Fruit fly (Drosophila melanogaster) whole organism, embryonic: ENCODE measurements around the gene CG2147.
A peak's percentile ranks its signal among the peaks of the same experiment; 100 is the strongest.

Source experiments
- BEAF-32 ChIP-seq: fragments of 200-800 bp; sonication (Bioruptor generic); optimal IDR thresholded peaks from 3 replicates; lab custom pipeline; 2017; ENCODE audit warnings: missing biosample characterization, missing genetic modification characterization, mild to moderate bottlenecking, moderate library complexity, missing genetic modification reagents
- Bteb2 ChIP-seq: fragments of 200-800 bp; sonication (Bioruptor generic); optimal IDR thresholded peaks from 2 replicates; lab custom pipeline; 2016; ENCODE audit warnings: missing biosample characterization, missing genetic modification characterization
- CG10209 ChIP-seq: fragments of 200-800 bp; sonication (Bioruptor generic); optimal IDR thresholded peaks from 3 replicates; lab custom pipeline; 2017; ENCODE audit warnings: missing biosample characterization, mild to moderate bottlenecking, missing genetic modification characterization, missing genetic modification reagents
- CG10543 ChIP-seq: fragments of 200-800 bp; sonication (Bioruptor generic); optimal IDR thresholded peaks from 3 replicates; lab custom pipeline; 2017; ENCODE audit warnings: missing biosample characterization, mild to moderate bottlenecking, missing genetic modification characterization, moderate library complexity
- CG10654 ChIP-seq: fragments of 200-800 bp; sonication (Bioruptor generic); optimal IDR thresholded peaks from 2 replicates; lab custom pipeline; 2016; ENCODE audit warnings: missing biosample characterization, missing genetic modification characterization
- CG11723 ChIP-seq: fragments of 200-800 bp; sonication (Bioruptor generic); optimal IDR thresholded peaks from 2 replicates; lab custom pipeline; 2017; ENCODE audit warnings: missing biosample characterization, mild to moderate bottlenecking, missing genetic modification characterization
- CG14667 ChIP-seq: fragments of 200-800 bp; sonication (Bioruptor generic); IDR thresholded peaks from 2 replicates; pipeline ENCODE4 v1.3.6; 2022; ENCODE audit warnings: missing biosample characterization, missing genetic modification characterization
- CG14710 ChIP-seq: fragments of 200-800 bp; sonication (Bioruptor generic); optimal IDR thresholded peaks from 3 replicates; lab custom pipeline; 2019; ENCODE audit warnings: missing biosample characterization, mild to moderate bottlenecking, missing genetic modification characterization, moderate library complexity
- CG1529 ChIP-seq: fragments of 200-800 bp; sonication (Bioruptor generic); optimal IDR thresholded peaks from 3 replicates; lab custom pipeline; 2018; ENCODE audit warnings: missing biosample characterization, missing genetic modification characterization
- CG15601 ChIP-seq: fragments of 200-800 bp; sonication (Bioruptor generic); optimal IDR thresholded peaks from 3 replicates; lab custom pipeline; 2019; ENCODE audit warnings: missing biosample characterization, mild to moderate bottlenecking, missing genetic modification characterization, moderate library complexity
- CG17328 ChIP-seq: fragments of 200-800 bp; sonication (Bioruptor generic); IDR thresholded peaks from 2 replicates; pipeline ENCODE4 v1.3.6; 2022; ENCODE audit warnings: missing biosample characterization, missing genetic modification characterization
- CG17359 ChIP-seq: fragments of 200-800 bp; sonication (Bioruptor generic); optimal IDR thresholded peaks from 3 replicates; lab custom pipeline; 2018; ENCODE audit warnings: missing biosample characterization, mild to moderate bottlenecking, missing genetic modification characterization, moderate library complexity
- CG17612 ChIP-seq: fragments of 200-800 bp; sonication (Bioruptor generic); IDR thresholded peaks from 2 replicates; pipeline ENCODE4 v1.3.6; 2022; ENCODE audit warnings: missing biosample characterization, missing genetic modification characterization
- CG32772 ChIP-seq: fragments of 200-800 bp; sonication (Bioruptor generic); IDR thresholded peaks from 2 replicates; pipeline ENCODE4 v1.3.6; 2022; ENCODE audit warnings: missing biosample characterization, missing genetic modification characterization
- CG4730 ChIP-seq: fragments of 200-800 bp; sonication (Bioruptor generic); IDR thresholded peaks from 2 replicates; pipeline ENCODE4 v1.3.6; 2022; ENCODE audit warnings: missing biosample characterization, missing genetic modification characterization
- CG4820 ChIP-seq: fragments of 200-800 bp; sonication (Bioruptor generic); optimal IDR thresholded peaks from 3 replicates; lab custom pipeline; 2016; ENCODE audit warnings: missing biosample characterization, missing genetic modification characterization
- CG5245 ChIP-seq: fragments of 200-800 bp; sonication (Bioruptor generic); optimal IDR thresholded peaks from 3 replicates; lab custom pipeline; 2016; ENCODE audit warnings: missing biosample characterization, missing genetic modification characterization
- CG6654 ChIP-seq: fragments of 200-800 bp; sonication (Bioruptor generic); optimal IDR thresholded peaks from 2 replicates; lab custom pipeline; 2017; ENCODE audit warnings: missing biosample characterization, mild to moderate bottlenecking, missing genetic modification characterization
- CG6791 ChIP-seq: fragments of 200-800 bp; sonication (Bioruptor generic); IDR thresholded peaks from 3 replicates; pipeline ENCODE4 v1.3.6; 2022; ENCODE audit warnings: missing biosample characterization, missing genetic modification characterization; ENCODE audit not compliant: partially characterized antibody
- CG7963 ChIP-seq: fragments of 200-800 bp; sonication (Bioruptor generic); IDR thresholded peaks from 3 replicates; pipeline ENCODE4 v1.3.6; 2022; ENCODE audit warnings: missing biosample characterization, missing genetic modification characterization; ENCODE audit not compliant: partially characterized antibody
- CG9932 ChIP-seq: fragments of 200-800 bp; sonication (Bioruptor generic); IDR thresholded peaks from 2 replicates; pipeline ENCODE4 v1.3.6; 2022; ENCODE audit warnings: missing biosample characterization, missing genetic modification characterization
- Chrac-16 ChIP-seq: fragments of 200-800 bp; sonication (Bioruptor generic); optimal IDR thresholded peaks from 3 replicates; lab custom pipeline; 2016; ENCODE audit warnings: missing biosample characterization, missing genetic modification characterization
- Eip74EF ChIP-seq, 2 experiments: fragments of 200-800 bp in 1 of 2; fragments of >200 bp in 1 of 2; sonication (Bioruptor generic) in 1 of 2; optimal IDR thresholded peaks; 2 replicates each; lab custom pipeline; 2017 to 2019; ENCODE audit warnings: missing biosample characterization in 2 of 2, missing genetic modification characterization in 2 of 2, mild to moderate bottlenecking in 1 of 2, moderate library complexity in 1 of 2
- H2.0 ChIP-seq: fragments of 200-800 bp; sonication (Bioruptor generic); IDR thresholded peaks from 2 replicates; pipeline ENCODE4 v1.3.6; 2022; ENCODE audit warnings: missing biosample characterization, missing genetic modification characterization
- Lpt ChIP-seq: fragments of >200 bp; optimal IDR thresholded peaks from 2 replicates; lab custom pipeline; 2018; ENCODE audit warnings: missing biosample characterization, missing genetic modification characterization
- Myb ChIP-seq: fragments of 200-800 bp; sonication (Bioruptor generic); optimal IDR thresholded peaks from 2 replicates; lab custom pipeline; 2016; ENCODE audit warnings: missing biosample characterization, missing genetic modification characterization
- Nf-YB ChIP-seq: fragments of 200-800 bp; sonication (Bioruptor generic); optimal IDR thresholded peaks from 3 replicates; lab custom pipeline; 2019; ENCODE audit warnings: missing biosample characterization, mild to moderate bottlenecking, missing genetic modification characterization, moderate library complexity
- Taf1 ChIP-seq: fragments of 200-800 bp; sonication (Bioruptor generic); IDR thresholded peaks from 2 replicates; pipeline ENCODE4 v1.3.6; 2022; ENCODE audit warnings: missing biosample characterization, missing genetic modification characterization
- ase ChIP-seq: fragments of 200-800 bp; sonication (Bioruptor generic); IDR thresholded peaks from 3 replicates; pipeline ENCODE4 v1.3.6; 2022; ENCODE audit warnings: missing biosample characterization, missing genetic modification characterization
- btn ChIP-seq: fragments of 200-800 bp; sonication (Bioruptor generic); optimal IDR thresholded peaks from 2 replicates; lab custom pipeline; 2016; ENCODE audit warnings: missing biosample characterization, missing genetic modification characterization
- cas ChIP-seq: fragments of 200-800 bp; sonication (Bioruptor generic); IDR thresholded peaks from 2 replicates; pipeline ENCODE4 v1.3.6; 2022; ENCODE audit warnings: missing biosample characterization, missing genetic modification characterization
- cg ChIP-seq: fragments of 200-800 bp; sonication (Bioruptor generic); optimal IDR thresholded peaks from 3 replicates; lab custom pipeline; 2019; ENCODE audit warnings: missing biosample characterization, mild to moderate bottlenecking, missing genetic modification characterization, moderate library complexity
- chinmo ChIP-seq: fragments of 200-800 bp; sonication (Bioruptor generic); IDR thresholded peaks from 4 replicates; pipeline ENCODE4 v1.3.6; 2022; ENCODE audit warnings: missing biosample characterization, missing genetic modification characterization; ENCODE audit not compliant: partially characterized antibody
- croc ChIP-seq: fragments of 200-800 bp; sonication (Bioruptor generic); conservative IDR thresholded peaks from 3 replicates; pipeline ENCODE4 v1.3.6; 2022; ENCODE audit warnings: missing biosample characterization, missing genetic modification characterization
- crol ChIP-seq: fragments of 200-800 bp; sonication (Bioruptor generic); IDR thresholded peaks from 2 replicates; pipeline ENCODE4 v1.3.6; 2022; ENCODE audit warnings: missing biosample characterization, missing genetic modification characterization
- dimm ChIP-seq: fragments of 200-800 bp; sonication (Bioruptor generic); IDR thresholded peaks from 2 replicates; pipeline ENCODE4 v1.3.6; 2022; ENCODE audit warnings: missing biosample characterization, missing genetic modification characterization
- eyg ChIP-seq: fragments of 200-800 bp; sonication (Bioruptor generic); optimal IDR thresholded peaks from 3 replicates; lab custom pipeline; 2016; ENCODE audit warnings: missing biosample characterization, missing genetic modification characterization
- gsb-n ChIP-seq: fragments of 200-800 bp; sonication (Bioruptor generic); optimal IDR thresholded peaks from 3 replicates; lab custom pipeline; 2018; ENCODE audit warnings: missing biosample characterization, mild to moderate bottlenecking, missing genetic modification characterization
- hkb ChIP-seq, 2 experiments: fragments of 200-800 bp in 1 of 2; fragments of >200 bp in 1 of 2; sonication (Bioruptor generic) in 1 of 2; IDR thresholded peaks in 1 of 2; optimal IDR thresholded peaks in 1 of 2; 2 replicates each; pipeline versions ENCODE4 v1.3.6 to Lab custom; 2017 to 2022; ENCODE audit warnings: missing biosample characterization in 1 of 2, missing genetic modification characterization in 1 of 2
- ind ChIP-seq: fragments of 200-800 bp; sonication (Bioruptor generic); optimal IDR thresholded peaks from 3 replicates; lab custom pipeline; 2016; ENCODE audit warnings: missing biosample characterization, missing genetic modification characterization
- lbe ChIP-seq: fragments of 200-800 bp; sonication (Bioruptor generic); optimal IDR thresholded peaks from 2 replicates; lab custom pipeline; 2016; ENCODE audit warnings: missing biosample characterization, mild to moderate bottlenecking, missing genetic modification characterization
- lmd ChIP-seq: fragments of 200-800 bp; sonication (Bioruptor generic); IDR thresholded peaks from 2 replicates; pipeline ENCODE4 v1.3.6; 2022; ENCODE audit warnings: missing biosample characterization, missing genetic modification characterization
- mld ChIP-seq: fragments of 200-800 bp; sonication (Bioruptor generic); IDR thresholded peaks from 3 replicates; pipeline ENCODE4 v1.3.6; 2022; ENCODE audit warnings: missing biosample characterization, missing genetic modification characterization; ENCODE audit not compliant: partially characterized antibody
- ranshi ChIP-seq: fragments of 200-800 bp; sonication (Bioruptor generic); IDR thresholded peaks from 2 replicates; pipeline ENCODE4 v1.3.6; 2022; ENCODE audit warnings: missing biosample characterization, missing genetic modification characterization
- repo ChIP-seq: fragments of 200-800 bp; sonication (Bioruptor generic); optimal IDR thresholded peaks from 2 replicates; lab custom pipeline; 2016; ENCODE audit warnings: missing biosample characterization, missing genetic modification characterization
- seq ChIP-seq: fragments of 200-800 bp; sonication (Bioruptor generic); IDR thresholded peaks from 2 replicates; pipeline ENCODE4 v1.3.6; 2022; ENCODE audit warnings: missing biosample characterization, missing genetic modification characterization
- sima ChIP-seq: fragments of 200-800 bp; sonication (Bioruptor generic); optimal IDR thresholded peaks from 2 replicates; lab custom pipeline; 2016; ENCODE audit warnings: missing biosample characterization, missing genetic modification characterization
- tio ChIP-seq: fragments of 200-800 bp; sonication (Bioruptor generic); optimal IDR thresholded peaks from 2 replicates; lab custom pipeline; 2017; ENCODE audit warnings: missing biosample characterization, missing genetic modification characterization, inconsistent platforms
- unpg ChIP-seq: fragments of 200-800 bp; sonication (Bioruptor generic); optimal IDR thresholded peaks from 3 replicates; lab custom pipeline; 2018; ENCODE audit warnings: missing biosample characterization, mild to moderate bottlenecking, missing genetic modification characterization, moderate library complexity
- vvl ChIP-seq: fragments of 200-800 bp; sonication (Bioruptor generic); IDR thresholded peaks from 2 replicates; pipeline ENCODE4 v1.3.6; 2022; ENCODE audit warnings: missing biosample characterization, missing genetic modification characterization

Gene CG2147

DNA sequence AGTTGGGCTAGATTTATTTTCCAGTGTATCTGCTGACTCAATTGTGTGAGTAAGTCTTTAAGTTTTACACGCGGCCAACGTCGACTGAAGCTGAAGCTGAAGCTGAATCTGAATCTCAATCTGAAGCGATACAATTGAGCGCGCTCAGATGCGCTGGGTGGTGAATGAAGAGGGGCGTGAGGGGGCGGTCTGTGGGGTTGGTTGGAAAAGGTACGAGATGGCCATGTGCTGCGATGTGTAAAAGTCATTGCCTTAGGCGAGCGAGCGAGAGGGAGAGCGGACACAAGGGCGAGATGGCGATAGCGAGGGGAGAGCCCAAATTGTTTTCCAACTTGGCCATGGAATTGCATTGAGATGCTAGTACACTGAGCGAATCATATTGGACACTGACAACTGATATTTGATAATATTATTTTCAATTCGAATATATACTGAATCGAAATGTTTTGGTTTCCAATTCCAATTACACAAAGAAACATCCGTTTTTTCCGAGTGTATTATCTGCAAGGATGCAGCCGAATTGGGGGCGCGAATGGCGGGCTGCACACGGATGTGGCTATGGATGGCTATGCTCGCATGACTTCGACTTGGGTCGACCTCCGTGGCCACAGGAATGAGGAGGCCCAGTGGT, 43.8 kb upstream of the CG2147 start (continued):
- TF ChIP-seq CG10543 (GFP tag; lab: Kevin White, UChicago) (no peak), dimm (GFP tag; lab: Robert Waterston, UW) (no peak), repo (no peak), croc (GFP tag; lab: Robert Waterston, UW) (peak; percentile 34; the same call in 2 of the 3 replicates), CG17612 (GFP tag; lab: Robert Waterston, UW) (no peak), CG14667 (GFP tag; lab: Robert Waterston, UW) (peak; percentile 44; the same call in 1 of the 2 replicates), CG4730 (GFP tag; lab: Robert Waterston, UW) (peak; percentile 61), CG14710 (tag; lab: Kevin White, UChicago) (peak; percentile 2), crol (GFP tag; lab: Robert Waterston, UW) (peak; percentile 84), tio (no peak), CG17359 (tag; lab: Kevin White, UChicago) (peak; percentile 73), Chrac-16 (GFP tag; lab: Kevin White, UChicago) (no peak), BEAF-32 (no peak), CG32772 (GFP tag; lab: Robert Waterston, UW) (peak; percentile 54; the same call in 1 of the 2 replicates), chinmo (peak; percentile 95), cas (GFP tag; lab: Robert Waterston, UW) (no peak), Myb (GFP tag; lab: Kevin White, UChicago) (no peak), mld (GFP tag; lab: Robert Waterston, UW) (no peak), CG6654 (GFP tag; lab: Kevin White, UChicago) (no peak), seq (GFP tag; lab: Robert Waterston, UW) (peak; percentile 38; the same call in 1 of the 2 replicates), Lpt (GFP tag; lab: Kevin White, UChicago) (no peak), Taf1 (GFP tag; lab: Robert Waterston, UW) (no peak), CG11723 (GFP tag; lab: Kevin White, UChicago) (no peak), gsb-n (tag; lab: Kevin White, UChicago) (no peak), CG6791 (GFP tag; lab: Robert Waterston, UW) (no peak), lbe (GFP tag; lab: Kevin White, UChicago) (peak; percentile 32), sima (GFP tag; lab: Kevin White, UChicago) (no peak), vvl (GFP tag; lab: Robert Waterston, UW) (peak; percentile 76), ind (GFP tag; lab: Kevin White, UChicago) (peak; percentile 51), H2.0 (GFP tag; lab: Robert Waterston, UW) (peak; percentile 58), ase (GFP tag; lab: Robert Waterston, UW) (peak; percentile 64; the same call in 1 of the 3 replicates), Bteb2 (GFP tag; lab: Kevin White, UChicago) (no peak), CG7963 (GFP tag; lab: Robert Waterston, UW) (no peak), CG15601 (tag; lab: Kevin White, UChicago) (peak; percentile 20), CG10654 (GFP tag; lab: Kevin White, UChicago) (peak; percentile 1), CG4820 (GFP tag; lab: Kevin White, UChicago) (peak; percentile 48), hkb (optimal IDR thresholded peaks at IDR 0.05; lab: Kevin White, UChicago) (no peak), hkb (GFP tag; IDR thresholded peaks at IDR 0.05; lab: Robert Waterston, UW) (peak; percentile 83), btn (GFP tag; lab: Kevin White, UChicago) (no peak), eyg (GFP tag; lab: Kevin White, UChicago) (no peak), CG1529 (GFP tag; lab: Kevin White, UChicago) (peak; percentile 20), unpg (GFP tag; lab: Kevin White, UChicago) (peak; percentile 49), CG5245 (peak; percentile 21), CG17328 (peak; percentile 63), cg (no peak), lmd (peak; percentile 57), ranshi (GFP tag; lab: Robert Waterston, UW) (peak; percentile 65; the same call in 1 of the 2 replicates), CG9932 (GFP tag; lab: Robert Waterston, UW) (no peak), Eip74EF (GFP tag; optimal IDR thresholded peaks at IDR 0.05; lab: Kevin White, UChicago) (no peak), CG10209 (GFP tag; lab: Kevin White, UChicago) (peak; percentile 13), Nf-YB (GFP tag; lab: Kevin White, UChicago) (no peak)
